Worm (Caenorhabditis elegans): ENCODE measurements around the gene C17C3.15.

C17C3.15 gene

ce11 chrII:5543476-5544144 lies 26.8 kb upstream of the C17C3.15 start:
- TF ChIP-seq unc-120 (tag; optimal IDR thresholded peaks at IDR 0.05; ENCODE audit: poor library complexity, severe bottlenecking), result peak; percentile 94
- TF ChIP-seq nhr-12 (tag; optimal IDR thresholded peaks at IDR 0.05), result peak; percentile 89
- TF ChIP-seq sem-2 (GFP tag; optimal IDR thresholded peaks at IDR 0.05), result peak; percentile 76
- peak; percentile 92 for TF ChIP-seq pha-4 (tag; optimal IDR thresholded peaks at IDR 0.05)
- no peak for TF ChIP-seq snpc-4 (tag; optimal IDR thresholded peaks at IDR 0.05)
- peak; percentile 29 for TF ChIP-seq flh-1 (GFP tag; optimal IDR thresholded peaks at IDR 0.05)
- no peak for TF ChIP-seq blmp-1 (tag; optimal IDR thresholded peaks at IDR 0.05)
- TF ChIP-seq cnd-1 (tag; optimal IDR thresholded peaks at IDR 0.05), result peak; percentile 80
- peak; percentile 72 for TF ChIP-seq hlh-1 (tag; optimal IDR thresholded peaks at IDR 0.05)
- TF ChIP-seq drap-1 (GFP tag; optimal IDR thresholded peaks at IDR 0.05), result peak; percentile 89
- TF ChIP-seq mab-5 (tag; optimal IDR thresholded peaks at IDR 0.05), result peak; percentile 84
- peak; percentile 55 for TF ChIP-seq unc-39 (tag; optimal IDR thresholded peaks at IDR 0.05)
- peak; percentile 93 for TF ChIP-seq sptf-1 (tag; optimal IDR thresholded peaks at IDR 0.05)
- peak; percentile 92 for TF ChIP-seq nhr-237 (tag; optimal IDR thresholded peaks at IDR 0.05)
- no peak for TF ChIP-seq nhr-76 (tag; optimal IDR thresholded peaks at IDR 0.05)
- TF ChIP-seq ceh-43 (GFP tag; optimal IDR thresholded peaks at IDR 0.05), result peak; percentile 86
- peak; percentile 75 for TF ChIP-seq ham-2 (GFP tag; optimal IDR thresholded peaks at IDR 0.05)
- TF ChIP-seq bed-3 (GFP tag; optimal IDR thresholded peaks at IDR 0.05), result peak; percentile 65
- peak; percentile 93 for TF ChIP-seq ceh-83 (GFP tag; optimal IDR thresholded peaks at IDR 0.05)
- peak; percentile 86 for TF ChIP-seq nhr-2 (tag; optimal IDR thresholded peaks at IDR 0.05)
- peak; percentile 85 for TF ChIP-seq lin-13 (tag; optimal IDR thresholded peaks at IDR 0.05)
- peak; percentile 99 for TF ChIP-seq ces-1 (GFP tag; optimal IDR thresholded peaks at IDR 0.05)
- peak; percentile 96 for TF ChIP-seq mep-1 (tag; optimal IDR thresholded peaks at IDR 0.05)
- TF ChIP-seq ztf-11 (tag; optimal IDR thresholded peaks at IDR 0.05), result peak; percentile 83
- TF ChIP-seq M03D4.4 (tag; optimal IDR thresholded peaks at IDR 0.05), result peak; percentile 86
- peak; percentile 84 for TF ChIP-seq lsy-2 (tag; optimal IDR thresholded peaks at IDR 0.05)
- peak; percentile 93 for TF ChIP-seq tbx-8 (GFP tag; optimal IDR thresholded peaks at IDR 0.05)
- TF ChIP-seq nhr-28 (tag; optimal IDR thresholded peaks at IDR 0.05), result peak; percentile 24
- peak; percentile 95 for TF ChIP-seq mls-2 (tag; optimal IDR thresholded peaks at IDR 0.05)
- TF ChIP-seq zip-8 (tag; optimal IDR thresholded peaks at IDR 0.05), result no peak
- TF ChIP-seq elt-3 (tag; optimal IDR thresholded peaks at IDR 0.05), result peak; percentile 80
- TF ChIP-seq ceh-39 (tag; optimal IDR thresholded peaks at IDR 0.05), result peak; percentile 74
- peak; percentile 78 for TF ChIP-seq lin-32 (GFP tag; optimal IDR thresholded peaks at IDR 0.05)
- peak; percentile 89 for TF ChIP-seq unc-62 (GFP tag; optimal IDR thresholded peaks at IDR 0.05)
- TF ChIP-seq elt-1 (tag; optimal IDR thresholded peaks at IDR 0.05; ENCODE audit: borderline replicate concordance, insufficient read depth), result no peak

ce11 chrII:5544145-5544515 lies 26.3 kb upstream of the C17C3.15 start:
- TF ChIP-seq snpc-4 (tag; optimal IDR thresholded peaks at IDR 0.05) (no peak), mab-5 (tag; optimal IDR thresholded peaks at IDR 0.05) (no peak), nhr-2 (tag; optimal IDR thresholded peaks at IDR 0.05) (peak; percentile 23), zip-8 (tag; optimal IDR thresholded peaks at IDR 0.05) (no peak), nhr-12 (tag; optimal IDR thresholded peaks at IDR 0.05) (no peak)

- TF ChIP-seq blmp-1 (tag; optimal IDR thresholded peaks at IDR 0.05), result no peak
- TF ChIP-seq flh-1 (GFP tag; optimal IDR thresholded peaks at IDR 0.05), result no peak
- TF ChIP-seq ham-2 (GFP tag; optimal IDR thresholded peaks at IDR 0.05), result no peak
- no peak for TF ChIP-seq elt-1 (tag; optimal IDR thresholded peaks at IDR 0.05; ENCODE audit: borderline replicate concordance, insufficient read depth)
- no peak for TF ChIP-seq unc-62 (GFP tag; optimal IDR thresholded peaks at IDR 0.05)
- no peak for TF ChIP-seq nhr-28 (tag; optimal IDR thresholded peaks at IDR 0.05)
- TF ChIP-seq nhr-237 (tag; optimal IDR thresholded peaks at IDR 0.05), result no peak
- TF ChIP-seq nhr-12 (tag; optimal IDR thresholded peaks at IDR 0.05), result no peak
Observed at ce11 chrII:5544764-5545163, 25.7 kb upstream of the C17C3.15 start, which contains the start of gene ins-13. Gene ins-13 (minus strand): TSS chrII:5544864.
